Fruit fly (Drosophila melanogaster) whole organism, embryonic: ENCODE results near the gene Shmt.

Experiments
- Adf1 ChIP-seq: fragments of 200-800 bp; sonication (Bioruptor generic); IDR thresholded peaks from 2 replicates; pipeline ENCODE4 v1.3.6; 2022; ENCODE audit warnings: missing biosample characterization, missing genetic modification characterization
- Aef1 ChIP-seq: fragments of 200-800 bp; sonication (Bioruptor generic); IDR thresholded peaks from 3 replicates; pipeline ENCODE4 v1.3.6; 2022; ENCODE audit warnings: missing biosample characterization, missing genetic modification characterization
- CG12071 ChIP-seq: fragments of 200-800 bp; sonication (Bioruptor generic); optimal IDR thresholded peaks from 3 replicates; lab custom pipeline; 2018; ENCODE audit warnings: missing biosample characterization, mild to moderate bottlenecking, missing genetic modification characterization
- CG12659 ChIP-seq: fragments of 200-800 bp; sonication (Bioruptor generic); optimal IDR thresholded peaks from 3 replicates; lab custom pipeline; 2017; ENCODE audit warnings: mild to moderate bottlenecking, missing biosample characterization, missing genetic modification reagents, missing genetic modification characterization
- CG13775 ChIP-seq: fragments of 200-800 bp; sonication (Bioruptor generic); optimal IDR thresholded peaks from 3 replicates; lab custom pipeline; 2017; ENCODE audit warnings: missing biosample characterization, mild to moderate bottlenecking, missing genetic modification characterization
- CG16863 ChIP-seq: fragments of 200-800 bp; sonication (Bioruptor generic); optimal IDR thresholded peaks from 3 replicates; lab custom pipeline; 2016; ENCODE audit warnings: missing biosample characterization, missing genetic modification characterization
- CG17385 ChIP-seq: fragments of 200-800 bp; sonication (Bioruptor generic); optimal IDR thresholded peaks from 3 replicates; lab custom pipeline; 2018; ENCODE audit warnings: missing biosample characterization, mild to moderate bottlenecking, missing genetic modification characterization
- CG17568 ChIP-seq: fragments of 200-800 bp; sonication (Bioruptor generic); optimal IDR thresholded peaks from 2 replicates; lab custom pipeline; 2018; ENCODE audit warnings: missing biosample characterization, mild to moderate bottlenecking, missing genetic modification characterization, moderate library complexity
- CG17612 ChIP-seq: fragments of 200-800 bp; sonication (Bioruptor generic); IDR thresholded peaks from 2 replicates; pipeline ENCODE4 v1.3.6; 2022; ENCODE audit warnings: missing biosample characterization, missing genetic modification characterization
- CG32772 ChIP-seq: fragments of 200-800 bp; sonication (Bioruptor generic); IDR thresholded peaks from 2 replicates; pipeline ENCODE4 v1.3.6; 2022; ENCODE audit warnings: missing biosample characterization, missing genetic modification characterization
- CG3407 ChIP-seq: fragments of 200-800 bp; sonication (Bioruptor generic); optimal IDR thresholded peaks from 2 replicates; lab custom pipeline; 2018; ENCODE audit warnings: missing biosample characterization, mild to moderate bottlenecking, missing genetic modification characterization
- CG4820 ChIP-seq: fragments of 200-800 bp; sonication (Bioruptor generic); optimal IDR thresholded peaks from 3 replicates; lab custom pipeline; 2016; ENCODE audit warnings: missing biosample characterization, missing genetic modification characterization
- CG5953 ChIP-seq: fragments of 200-800 bp; sonication (Bioruptor generic); IDR thresholded peaks from 2 replicates; pipeline ENCODE4 v1.3.6; 2022; ENCODE audit warnings: missing biosample characterization, missing genetic modification characterization
- CG6254 ChIP-seq: fragments of 200-800 bp; sonication (Bioruptor generic); optimal IDR thresholded peaks from 3 replicates; lab custom pipeline; 2017; ENCODE audit warnings: mild to moderate bottlenecking, missing biosample characterization, missing genetic modification reagents, missing genetic modification characterization
- CG8089 ChIP-seq: fragments of 200-800 bp; sonication (Bioruptor generic); optimal IDR thresholded peaks from 3 replicates; lab custom pipeline; 2016; ENCODE audit warnings: missing biosample characterization, missing genetic modification characterization
- CG9437 ChIP-seq: fragments of 200-800 bp; sonication (Bioruptor generic); optimal IDR thresholded peaks from 2 replicates; lab custom pipeline; 2018; ENCODE audit warnings: missing biosample characterization, mild to moderate bottlenecking, missing genetic modification characterization
- Dll ChIP-seq: fragments of 200-800 bp; sonication (Bioruptor generic); IDR thresholded peaks from 4 replicates; pipeline ENCODE4 v1.3.6; 2022; ENCODE audit warnings: missing biosample characterization, missing genetic modification characterization; ENCODE audit not compliant: partially characterized antibody
- Dref ChIP-seq: fragments of 200-800 bp; sonication (Bioruptor generic); IDR thresholded peaks from 2 replicates; pipeline ENCODE4 v1.3.6; 2022; ENCODE audit warnings: missing biosample characterization, missing genetic modification characterization
- Eip74EF ChIP-seq, 2 experiments: fragments of 200-800 bp in 1 of 2; fragments of >200 bp in 1 of 2; sonication (Bioruptor generic) in 1 of 2; optimal IDR thresholded peaks; 2 replicates each; lab custom pipeline; 2017 to 2019; ENCODE audit warnings: missing biosample characterization in 2 of 2, missing genetic modification characterization in 2 of 2, mild to moderate bottlenecking in 1 of 2, moderate library complexity in 1 of 2
- Fer1 ChIP-seq: fragments of 200-800 bp; sonication (Bioruptor generic); optimal IDR thresholded peaks from 2 replicates; lab custom pipeline; 2017; ENCODE audit warnings: missing biosample characterization, mild to moderate bottlenecking, missing genetic modification characterization
- HLHmδ ChIP-seq: fragments of 200-800 bp; sonication (Bioruptor generic); optimal IDR thresholded peaks from 2 replicates; lab custom pipeline; 2018; ENCODE audit warnings: missing biosample characterization, mild to moderate bottlenecking, missing genetic modification characterization, moderate library complexity
- Hmr ChIP-seq: fragments of 200-800 bp; sonication (Bioruptor generic); optimal IDR thresholded peaks from 3 replicates; lab custom pipeline; 2017; ENCODE audit warnings: mild to moderate bottlenecking, missing biosample characterization, missing genetic modification reagents, missing genetic modification characterization
- MTF-1 ChIP-seq: fragments of 200-800 bp; sonication (Bioruptor generic); optimal IDR thresholded peaks from 2 replicates; lab custom pipeline; 2018; ENCODE audit warnings: missing biosample characterization, mild to moderate bottlenecking, missing genetic modification characterization, borderline replicate concordance
- Nf-YB ChIP-seq: fragments of 200-800 bp; sonication (Bioruptor generic); optimal IDR thresholded peaks from 3 replicates; lab custom pipeline; 2019; ENCODE audit warnings: missing biosample characterization, mild to moderate bottlenecking, missing genetic modification characterization, moderate library complexity
- Ravus ChIP-seq: fragments of 200-800 bp; sonication (Bioruptor generic); IDR thresholded peaks from 2 replicates; pipeline ENCODE4 v1.3.6; 2022; ENCODE audit warnings: missing biosample characterization, missing genetic modification characterization
- Scr ChIP-seq: fragments of 200-800 bp; sonication (Bioruptor generic); IDR thresholded peaks from 2 replicates; pipeline ENCODE4 v1.3.6; 2022; ENCODE audit warnings: missing biosample characterization, missing genetic modification characterization; ENCODE audit not compliant: partially characterized antibody
- Sin3A ChIP-seq: fragments of >200 bp; optimal IDR thresholded peaks from 2 replicates; lab custom pipeline; 2018
- ac ChIP-seq: fragments of 200-800 bp; sonication (Bioruptor generic); optimal IDR thresholded peaks from 3 replicates; lab custom pipeline; 2017; ENCODE audit warnings: missing biosample characterization, mild to moderate bottlenecking, missing genetic modification characterization
- al ChIP-seq: fragments of 200-800 bp; sonication (Bioruptor generic); IDR thresholded peaks from 2 replicates; pipeline ENCODE4 v1.3.6; 2022; ENCODE audit warnings: missing biosample characterization, missing genetic modification characterization
- ash1 ChIP-seq: fragments of 200-800 bp; sonication (Bioruptor generic); optimal IDR thresholded peaks from 2 replicates; lab custom pipeline; 2018; ENCODE audit warnings: missing biosample characterization, mild to moderate bottlenecking, missing genetic modification characterization
- br ChIP-seq: fragments of >200 bp; optimal IDR thresholded peaks from 2 replicates; lab custom pipeline; 2017
- bsh ChIP-seq, 2 experiments: fragments of 200-800 bp; sonication (Bioruptor generic); optimal IDR thresholded peaks; 2 replicates each; lab custom pipeline; 2017 to 2018; ENCODE audit warnings: mild to moderate bottlenecking in 2 of 2, missing biosample characterization in 2 of 2, missing genetic modification characterization in 2 of 2, moderate library complexity in 1 of 2
- cas ChIP-seq: fragments of 200-800 bp; sonication (Bioruptor generic); IDR thresholded peaks from 2 replicates; pipeline ENCODE4 v1.3.6; 2022; ENCODE audit warnings: missing biosample characterization, missing genetic modification characterization
- cg ChIP-seq: fragments of 200-800 bp; sonication (Bioruptor generic); optimal IDR thresholded peaks from 3 replicates; lab custom pipeline; 2019; ENCODE audit warnings: missing biosample characterization, mild to moderate bottlenecking, missing genetic modification characterization, moderate library complexity
- dysf ChIP-seq: fragments of 200-800 bp; sonication (Bioruptor generic); IDR thresholded peaks from 3 replicates; pipeline ENCODE4 v1.3.6; 2022; ENCODE audit warnings: missing biosample characterization, missing genetic modification characterization
- fd3F ChIP-seq: fragments of 200-800 bp; sonication (Bioruptor generic); optimal IDR thresholded peaks from 2 replicates; lab custom pipeline; 2018; ENCODE audit warnings: missing biosample characterization, mild to moderate bottlenecking, missing genetic modification characterization, moderate library complexity
- her ChIP-seq: fragments of 200-800 bp; sonication (Bioruptor generic); optimal IDR thresholded peaks from 2 replicates; lab custom pipeline; 2016; ENCODE audit warnings: missing biosample characterization, missing genetic modification characterization
- jing ChIP-seq: fragments of 200-800 bp; sonication (Bioruptor generic); optimal IDR thresholded peaks from 2 replicates; lab custom pipeline; 2018; ENCODE audit warnings: missing biosample characterization, mild to moderate bottlenecking, missing genetic modification characterization
- onecut ChIP-seq: fragments of 200-800 bp; sonication (Bioruptor generic); IDR thresholded peaks from 2 replicates; pipeline ENCODE4 v1.3.6; 2022; ENCODE audit warnings: missing biosample characterization, missing genetic modification characterization
- pan ChIP-seq, 4 experiments: fragments of >200 bp in 3 of 4; fragments of 200-800 bp in 1 of 4; sonication (Bioruptor generic) in 1 of 4; optimal IDR thresholded peaks in 3 of 4; IDR thresholded peaks in 1 of 4; 2 replicates each; pipeline versions ENCODE4 v1.3.6 to Lab custom; 2017 to 2022; ENCODE audit warnings: missing biosample characterization in 2 of 4, missing genetic modification characterization in 2 of 4, mixed read lengths in 1 of 4
- pros ChIP-seq: fragments of 200-800 bp; sonication (Bioruptor generic); optimal IDR thresholded peaks from 3 replicates; lab custom pipeline; 2019; ENCODE audit warnings: missing biosample characterization, mild to moderate bottlenecking, missing genetic modification characterization, moderate library complexity
- psq ChIP-seq: fragments of 200-800 bp; sonication (Bioruptor generic); optimal IDR thresholded peaks from 2 replicates; lab custom pipeline; 2017; ENCODE audit warnings: missing biosample characterization, missing genetic modification characterization
- sens ChIP-seq: fragments of 200-800 bp; sonication (Bioruptor generic); peaks from one replicate; lab custom pipeline; 2016; ENCODE audit warnings: missing biosample characterization, missing genetic modification characterization
- sima ChIP-seq: fragments of 200-800 bp; sonication (Bioruptor generic); optimal IDR thresholded peaks from 2 replicates; lab custom pipeline; 2016; ENCODE audit warnings: missing biosample characterization, missing genetic modification characterization
- so ChIP-seq: fragments of 200-800 bp; sonication (Bioruptor generic); IDR thresholded peaks from 3 replicates; pipeline ENCODE4 v1.3.6; 2022; ENCODE audit warnings: missing biosample characterization, missing genetic modification characterization
- tgo ChIP-seq: fragments of 200-800 bp; sonication (Bioruptor generic); IDR thresholded peaks from 3 replicates; pipeline ENCODE4 v1.3.6; 2022; ENCODE audit warnings: missing biosample characterization, missing genetic modification characterization
- trh ChIP-seq: fragments of 200-800 bp; sonication (Bioruptor generic); optimal IDR thresholded peaks from 2 replicates; lab custom pipeline; 2016; ENCODE audit warnings: missing biosample characterization, missing genetic modification characterization
- tx ChIP-seq: fragments of 200-800 bp; sonication (Bioruptor generic); optimal IDR thresholded peaks from 2 replicates; lab custom pipeline; 2016; ENCODE audit warnings: missing biosample characterization, missing genetic modification characterization
- z ChIP-seq: fragments of 200-800 bp; sonication (Bioruptor generic); IDR thresholded peaks from 3 replicates; pipeline ENCODE4 v1.3.6; 2022; ENCODE audit warnings: missing biosample characterization, missing genetic modification characterization

Gene Shmt

DNA sequence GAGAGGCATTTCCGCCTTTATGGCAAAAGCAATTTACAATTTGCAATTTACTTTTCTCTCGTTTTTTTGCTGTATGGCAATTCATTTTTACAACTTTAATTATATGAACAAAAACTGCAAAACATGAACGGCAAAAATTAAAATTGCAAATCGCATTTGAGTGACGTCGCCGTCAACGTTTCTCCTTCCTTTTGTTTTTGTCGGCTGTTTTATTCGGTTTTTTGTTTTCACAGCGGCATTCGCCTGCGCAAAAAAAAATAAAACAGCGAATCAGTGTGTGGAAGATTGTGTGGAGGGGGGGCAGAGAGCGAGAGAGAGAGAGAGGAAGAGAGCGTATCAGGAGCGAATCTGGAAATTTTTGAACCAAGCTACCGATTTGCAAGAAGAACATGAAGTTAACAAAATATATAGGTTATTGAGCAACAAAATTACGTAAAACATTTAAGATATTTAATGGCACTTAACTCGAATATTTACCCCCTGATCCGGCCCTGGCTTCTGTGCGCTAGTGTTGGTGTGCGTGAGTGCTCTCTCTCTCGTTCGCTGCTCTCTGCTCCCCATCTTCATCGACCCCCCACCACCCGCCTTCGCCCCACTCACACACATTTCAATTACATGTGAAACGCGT is 2.0 kb upstream of the Shmt start (continued):
- TF ChIP-seq bsh (GFP tag; optimal IDR thresholded peaks at IDR 0.05; lab: Kevin White, UChicago), result peak; percentile 99
- peak; percentile 98 for TF ChIP-seq cas (GFP tag; lab: Robert Waterston, UW)
- TF ChIP-seq MTF-1 (GFP tag; lab: Kevin White, UChicago), result peak; percentile 96
- peak; percentile 99 for TF ChIP-seq CG17612 (GFP tag; lab: Robert Waterston, UW)
- peak; percentile 100 for TF ChIP-seq sens (GFP tag; lab: Kevin White, UChicago)
- TF ChIP-seq CG12071 (GFP tag; lab: Kevin White, UChicago), result peak; percentile 98
- peak; percentile 99 for TF ChIP-seq CG12659 (GFP tag; lab: Kevin White, UChicago)
- TF ChIP-seq z (GFP tag; lab: Robert Waterston, UW), result peak; percentile 75; the same call in 2 of the 3 replicates
- TF ChIP-seq CG4820 (GFP tag; lab: Kevin White, UChicago), result peak; percentile 98
- peak; percentile 55 for TF ChIP-seq Dref (GFP tag; lab: Robert Waterston, UW)
- peak; percentile 100 for TF ChIP-seq CG32772 (GFP tag; lab: Robert Waterston, UW)
- no peak for TF ChIP-seq pan (optimal IDR thresholded peaks at IDR 0.05; lab: Kevin White, UChicago)
- peak in 1 of 2 experiments; percentile 99 for TF ChIP-seq pan (GFP tag; optimal IDR thresholded peaks at IDR 0.05 in 1 of 2, IDR thresholded peaks at IDR 0.05 in 1 of 2)
- peak; percentile 99 for TF ChIP-seq tgo (GFP tag; lab: Robert Waterston, UW)
- TF ChIP-seq CG13775 (GFP tag; lab: Kevin White, UChicago), result peak; percentile 96
- peak; percentile 97 for TF ChIP-seq CG17568 (GFP tag; lab: Kevin White, UChicago)
- peak; percentile 97 for TF ChIP-seq trh (GFP tag; lab: Kevin White, UChicago)
- peak; percentile 97 for TF ChIP-seq CG3407 (GFP tag; lab: Kevin White, UChicago)
- peak; percentile 99 for TF ChIP-seq so (GFP tag; lab: Robert Waterston, UW)
- peak; percentile 99 for TF ChIP-seq al (GFP tag; lab: Robert Waterston, UW)
- peak; percentile 87 for TF ChIP-seq Nf-YB (GFP tag; lab: Kevin White, UChicago)
- peak; percentile 95 for TF ChIP-seq ash1 (GFP tag; lab: Kevin White, UChicago)
- peak; percentile 83 for TF ChIP-seq ac
- peak; percentile 99 for TF ChIP-seq tx (GFP tag; lab: Kevin White, UChicago)
- TF ChIP-seq Ravus, result peak; percentile 98
- no peak for TF ChIP-seq Sin3A (lab: Kevin White, UChicago)
- TF ChIP-seq CG5953 (GFP tag; lab: Robert Waterston, UW), result peak; percentile 99
- peak; percentile 100 for TF ChIP-seq dysf (GFP tag; lab: Robert Waterston, UW)
- TF ChIP-seq CG17385, result peak; percentile 96
- TF ChIP-seq jing (GFP tag; lab: Kevin White, UChicago), result peak; percentile 98
- TF ChIP-seq psq (GFP tag; lab: Kevin White, UChicago), result peak; percentile 97
- TF ChIP-seq CG8089, result peak; percentile 98
- peak; percentile 92 for TF ChIP-seq Adf1
- peak; percentile 91 for TF ChIP-seq CG9437 (GFP tag; lab: Kevin White, UChicago)
- TF ChIP-seq Eip74EF (GFP tag; optimal IDR thresholded peaks at IDR 0.05; lab: Kevin White, UChicago), result peak in 1 of 2 experiments; percentile 97
- peak; percentile 93 for TF ChIP-seq CG6254 (GFP tag; lab: Kevin White, UChicago)
- peak; percentile 99 for TF ChIP-seq CG16863
- no peak for TF ChIP-seq br (lab: Kevin White, UChicago)
- peak; percentile 24 for TF ChIP-seq pros
- peak; percentile 100 for TF ChIP-seq Aef1 (GFP tag; lab: Robert Waterston, UW)
- peak; percentile 99 for TF ChIP-seq Fer1 (GFP tag; lab: Kevin White, UChicago)
- peak; percentile 94 for TF ChIP-seq cg (GFP tag; lab: Kevin White, UChicago)
- TF ChIP-seq HLHmδ, result no peak
- peak; percentile 98 for TF ChIP-seq fd3F
- peak; percentile 97 for TF ChIP-seq onecut (GFP tag; lab: Robert Waterston, UW)
- TF ChIP-seq Dll (GFP tag; lab: Robert Waterston, UW), result 0 out of 4 replicates have a peak, but pooled peaks have one; percentile 50
- TF ChIP-seq her (GFP tag; lab: Kevin White, UChicago), result peak; percentile 97
- peak; percentile 99 for TF ChIP-seq Hmr (GFP tag; lab: Kevin White, UChicago)
- peak; percentile 61 for TF ChIP-seq Scr
- TF ChIP-seq sima (GFP tag; lab: Kevin White, UChicago), result peak; percentile 94
